Fruit fly (Drosophila melanogaster): ENCODE results near the gene CG5274.

Gene CG5274

DNA sequence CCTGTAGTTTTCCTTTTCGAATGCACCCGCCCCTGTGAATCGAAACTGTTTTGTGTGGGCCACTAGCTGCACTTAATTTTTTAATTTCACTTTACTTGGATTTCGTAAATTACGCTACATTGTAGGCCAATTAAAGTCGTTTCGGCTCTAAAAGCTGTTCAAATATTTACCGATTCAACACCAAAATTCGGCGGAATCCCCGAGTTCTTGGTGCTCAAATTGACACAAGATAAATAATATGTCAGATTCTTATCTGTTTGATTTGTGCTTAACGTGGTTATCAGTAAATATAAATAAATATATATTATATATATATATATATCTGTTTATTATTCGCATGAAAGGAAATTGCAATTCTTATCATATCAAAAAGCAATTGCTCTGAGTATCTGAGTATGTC, 20.5 kb upstream of the CG5274 start (continued):
- TF ChIP-seq CG13296 (GFP tag; optimal IDR thresholded peaks at IDR 0.05) (peak; percentile 69), ind (GFP tag; optimal IDR thresholded peaks at IDR 0.05) (no peak), CG3065 (GFP tag; optimal IDR thresholded peaks at IDR 0.05) (no peak), cg (GFP tag; optimal IDR thresholded peaks at IDR 0.05) (no peak), Atf3 (GFP tag; optimal IDR thresholded peaks at IDR 0.05) (no peak), CG2129 (GFP tag; IDR thresholded peaks at IDR 0.05; ENCODE audit: partially characterized antibody) (no peak), dysf (GFP tag; IDR thresholded peaks at IDR 0.05) (no peak; the same call in 2 of the 3 replicates), D19B (GFP tag; optimal IDR thresholded peaks at IDR 0.05) (peak; percentile 9), otp (GFP tag; IDR thresholded peaks at IDR 0.05) (0 out of 3 replicates have a peak, but pooled peaks have one; percentile 8), sug (tag; optimal IDR thresholded peaks at IDR 0.05) (no peak), CG7271 (tag; optimal IDR thresholded peaks at IDR 0.05) (peak; percentile 9), Bteb2 (GFP tag; optimal IDR thresholded peaks at IDR 0.05) (no peak), Sry-δ (GFP tag; optimal IDR thresholded peaks at IDR 0.05) (no peak), Chrac-16 (GFP tag; optimal IDR thresholded peaks at IDR 0.05) (no peak), Dek (tag; optimal IDR thresholded peaks at IDR 0.05) (peak; percentile 30), fd64A (GFP tag; optimal IDR thresholded peaks at IDR 0.05) (peak; percentile 1), Bgb (GFP tag; IDR thresholded peaks at IDR 0.05; ENCODE audit: partially characterized antibody) (no peak), CG17912 (GFP tag; optimal IDR thresholded peaks at IDR 0.05) (peak; percentile 21), CG16815 (GFP tag; optimal IDR thresholded peaks at IDR 0.05) (no peak), CG17359 (tag; optimal IDR thresholded peaks at IDR 0.05) (peak; percentile 16), CG12299 (tag; optimal IDR thresholded peaks at IDR 0.05) (peak; percentile 49), gsb (GFP tag; IDR thresholded peaks at IDR 0.05) (no peak), sd (tag; optimal IDR thresholded peaks at IDR 0.05) (no peak), CG34376 (GFP tag; optimal IDR thresholded peaks at IDR 0.05) (no peak), CG1603 (tag; optimal IDR thresholded peaks at IDR 0.05) (peak; percentile 2), hbn (GFP tag; IDR thresholded peaks at IDR 0.05; ENCODE audit: partially characterized antibody) (no peak), wek (GFP tag; optimal IDR thresholded peaks at IDR 0.05) (peak; percentile 51), Sin3A (optimal IDR thresholded peaks at IDR 0.05) (no peak), Nf-YC (tag; optimal IDR thresholded peaks at IDR 0.05) (no peak), scrt (GFP tag; optimal IDR thresholded peaks at IDR 0.05) (peak; percentile 36), CG9215 (GFP tag; IDR thresholded peaks at IDR 0.05) (no peak), BtbVII (GFP tag; optimal IDR thresholded peaks at IDR 0.05) (peak; percentile 82), Gsc (GFP tag; IDR thresholded peaks at IDR 0.05) (no peak), fd102C (GFP tag; optimal IDR thresholded peaks at IDR 0.05) (peak; percentile 48), Atf-2 (GFP tag; optimal IDR thresholded peaks at IDR 0.05) (no peak), gro (GFP tag; optimal IDR thresholded peaks at IDR 0.05) (no peak), CG7839 (tag; optimal IDR thresholded peaks at IDR 0.05) (peak; percentile 2), CG15601 (tag; optimal IDR thresholded peaks at IDR 0.05) (peak; percentile 37), Hr78 (GFP tag; optimal IDR thresholded peaks at IDR 0.05) (no peak), sim (GFP tag; IDR thresholded peaks at IDR 0.05) (no peak), CG8944 (GFP tag; optimal IDR thresholded peaks at IDR 0.05) (no peak), CG12219 (GFP tag; optimal IDR thresholded peaks at IDR 0.05) (peak; percentile 29), nerfin-1 (tag; optimal IDR thresholded peaks at IDR 0.05) (peak; percentile 21), CG31441 (GFP tag; IDR thresholded peaks at IDR 0.05) (peak; percentile 25; the same call in 1 of the 2 replicates), tio (GFP tag; optimal IDR thresholded peaks at IDR 0.05) (no peak), sens (GFP tag) (no peak), amos (GFP tag; IDR thresholded peaks at IDR 0.05; ENCODE audit: partially characterized antibody) (no peak), CG7372 (GFP tag; IDR thresholded peaks at IDR 0.05) (no peak), Pdp1 (GFP tag; optimal IDR thresholded peaks at IDR 0.05) (no peak), lab (GFP tag; optimal IDR thresholded peaks at IDR 0.05) (peak; percentile 84), exex (tag; optimal IDR thresholded peaks at IDR 0.05) (peak; percentile 28)

Data from whole organism, embryonic.